Fruit fly (Drosophila melanogaster) whole organism, embryonic: ENCODE data around the gene Ir25a.

ENCODE experiments used
- Awh ChIP-seq: fragments of 200-800 bp; sonication (Bioruptor generic); IDR thresholded peaks from 2 replicates; pipeline ENCODE4, ENCODE4 v1.3.6; 2022; ENCODE audit warnings: missing biosample characterization, missing genetic modification characterization
- CG10431 ChIP-seq: fragments of 200-800 bp; sonication (Bioruptor generic); optimal IDR thresholded peaks from 3 replicates; lab custom pipeline; 2018; ENCODE audit warnings: missing biosample characterization, mild to moderate bottlenecking, missing genetic modification characterization
- CG10565 ChIP-seq: fragments of 200-800 bp; sonication (Bioruptor generic); optimal IDR thresholded peaks from 3 replicates; lab custom pipeline; 2016; ENCODE audit warnings: missing biosample characterization, mild to moderate bottlenecking, missing genetic modification characterization
- CG10959 ChIP-seq: fragments of 200-800 bp; sonication (Bioruptor generic); IDR thresholded peaks from 2 replicates; pipeline ENCODE4 v1.3.6; 2022; ENCODE audit warnings: missing biosample characterization, missing genetic modification characterization
- CG12104 ChIP-seq: fragments of 200-800 bp; sonication (Bioruptor generic); optimal IDR thresholded peaks from 3 replicates; lab custom pipeline; 2016; ENCODE audit warnings: missing biosample characterization, missing genetic modification characterization
- CG13296 ChIP-seq: fragments of 200-800 bp; sonication (Bioruptor generic); optimal IDR thresholded peaks from 3 replicates; lab custom pipeline; 2018; ENCODE audit warnings: missing biosample characterization, mild to moderate bottlenecking, missing genetic modification characterization
- CG14667 ChIP-seq: fragments of 200-800 bp; sonication (Bioruptor generic); IDR thresholded peaks from 2 replicates; pipeline ENCODE4 v1.3.6; 2022; ENCODE audit warnings: missing biosample characterization, missing genetic modification characterization
- CG18011 ChIP-seq: fragments of 200-800 bp; sonication (Bioruptor generic); optimal IDR thresholded peaks from 2 replicates; lab custom pipeline; 2017; ENCODE audit warnings: missing biosample characterization, missing genetic modification characterization, mild to moderate bottlenecking, moderate library complexity, missing genotype
- CG2712 ChIP-seq: fragments of 200-800 bp; optimal IDR thresholded peaks from 3 replicates; lab custom pipeline; 2019; ENCODE audit warnings: missing biosample characterization, mild to moderate bottlenecking, missing genetic modification characterization, moderate library complexity
- CG30403 ChIP-seq: fragments of 200-800 bp; sonication (Bioruptor generic); optimal IDR thresholded peaks from 3 replicates; lab custom pipeline; 2016; ENCODE audit warnings: missing biosample characterization, missing genetic modification characterization
- CG3163 ChIP-seq: fragments of 200-800 bp; sonication (Bioruptor generic); optimal IDR thresholded peaks from 3 replicates; lab custom pipeline; 2016; ENCODE audit warnings: missing biosample characterization, missing genetic modification characterization
- CG33557 ChIP-seq: fragments of 200-800 bp; sonication (Bioruptor generic); optimal IDR thresholded peaks from 2 replicates; lab custom pipeline; 2019; ENCODE audit warnings: missing biosample characterization, mild to moderate bottlenecking, missing genetic modification characterization, moderate library complexity
- CG4282 ChIP-seq: fragments of 200-800 bp; sonication (Bioruptor generic); optimal IDR thresholded peaks from 2 replicates; lab custom pipeline; 2016; ENCODE audit warnings: missing biosample characterization, missing genetic modification characterization
- CG4730 ChIP-seq: fragments of 200-800 bp; sonication (Bioruptor generic); IDR thresholded peaks from 2 replicates; pipeline ENCODE4 v1.3.6; 2022; ENCODE audit warnings: missing biosample characterization, missing genetic modification characterization
- CG5245 ChIP-seq: fragments of 200-800 bp; sonication (Bioruptor generic); optimal IDR thresholded peaks from 3 replicates; lab custom pipeline; 2016; ENCODE audit warnings: missing biosample characterization, missing genetic modification characterization
- CG6683 ChIP-seq: fragments of 200-800 bp; sonication (Bioruptor generic); optimal IDR thresholded peaks from 2 replicates; lab custom pipeline; 2017; ENCODE audit warnings: missing biosample characterization, mild to moderate bottlenecking, missing genetic modification characterization, missing genetic modification reagents
- CG7839 ChIP-seq: fragments of 200-800 bp; sonication (Bioruptor generic); optimal IDR thresholded peaks from 3 replicates; lab custom pipeline; 2018; ENCODE audit warnings: missing biosample characterization, mild to moderate bottlenecking, missing genetic modification characterization, moderate library complexity
- CG7928 ChIP-seq: fragments of 200-800 bp; sonication (Bioruptor generic); optimal IDR thresholded peaks from 2 replicates; lab custom pipeline; 2017; ENCODE audit warnings: missing biosample characterization, mild to moderate bottlenecking, missing genetic modification characterization
- CG8290 ChIP-seq, 3 experiments: fragments of 200-800 bp; sonication (Bioruptor generic); optimal IDR thresholded peaks; 2 replicates each; lab custom pipeline; 2016 to 2019; ENCODE audit warnings: missing biosample characterization in 3 of 3, missing genetic modification characterization in 3 of 3, mild to moderate bottlenecking in 2 of 3, moderate library complexity in 1 of 3
- CG8924 ChIP-seq: fragments of 200-800 bp; optimal IDR thresholded peaks from 3 replicates; lab custom pipeline; 2019; ENCODE audit warnings: missing biosample characterization, mild to moderate bottlenecking, missing genetic modification characterization, moderate library complexity
- CG8944 ChIP-seq: fragments of 200-800 bp; sonication (Bioruptor generic); optimal IDR thresholded peaks from 3 replicates; lab custom pipeline; 2016; ENCODE audit warnings: missing biosample characterization, missing genetic modification characterization
- CG9437 ChIP-seq: fragments of 200-800 bp; sonication (Bioruptor generic); optimal IDR thresholded peaks from 2 replicates; lab custom pipeline; 2018; ENCODE audit warnings: missing biosample characterization, mild to moderate bottlenecking, missing genetic modification characterization
- CG9817 ChIP-seq: fragments of 200-800 bp; sonication (Bioruptor generic); optimal IDR thresholded peaks from 2 replicates; lab custom pipeline; 2018; ENCODE audit warnings: missing biosample characterization, mild to moderate bottlenecking, missing genetic modification characterization, moderate library complexity
- CTCF ChIP-seq: fragments of 200-800 bp; sonication (Bioruptor generic); optimal IDR thresholded peaks from 2 replicates; lab custom pipeline; 2017; ENCODE audit warnings: missing biosample characterization, mild to moderate bottlenecking, missing genetic modification characterization, moderate library complexity
- CrebB ChIP-seq: fragments of 200-800 bp; sonication (Bioruptor generic); optimal IDR thresholded peaks from 3 replicates; lab custom pipeline; 2018; ENCODE audit warnings: missing biosample characterization, mild to moderate bottlenecking, missing genetic modification characterization
- D19A ChIP-seq: fragments of 200-800 bp; optimal IDR thresholded peaks from 3 replicates; lab custom pipeline; 2019; ENCODE audit warnings: missing biosample characterization, mild to moderate bottlenecking, missing genetic modification characterization, moderate library complexity
- ERR ChIP-seq: fragments of 200-800 bp; sonication (Bioruptor generic); optimal IDR thresholded peaks from 2 replicates; lab custom pipeline; 2016; ENCODE audit warnings: missing biosample characterization, missing genetic modification characterization
- Hey ChIP-seq: fragments of 200-800 bp; sonication (Bioruptor generic); optimal IDR thresholded peaks from 3 replicates; lab custom pipeline; 2018; ENCODE audit warnings: missing biosample characterization, mild to moderate bottlenecking, missing genetic modification characterization
- HmgZ ChIP-seq: fragments of 200-800 bp; sonication (Bioruptor generic); optimal IDR thresholded peaks from 2 replicates; lab custom pipeline; 2018; ENCODE audit warnings: missing biosample characterization, mild to moderate bottlenecking, missing genetic modification characterization
- Hr3 ChIP-seq: fragments of 200-800 bp; sonication (Bioruptor generic); optimal IDR thresholded peaks from 3 replicates; lab custom pipeline; 2016; ENCODE audit warnings: missing biosample characterization, missing genetic modification characterization
- Lim3 ChIP-seq: fragments of 200-800 bp; sonication (Bioruptor generic); IDR thresholded peaks from 2 replicates; pipeline ENCODE4 v1.3.6; 2022; ENCODE audit warnings: missing biosample characterization, missing genetic modification characterization
- MBD-R2 ChIP-seq: fragments of 200-800 bp; sonication (Bioruptor generic); IDR thresholded peaks from 2 replicates; pipeline ENCODE4 v1.3.6; 2022; ENCODE audit warnings: missing biosample characterization, missing genetic modification characterization
- Nf-YA ChIP-seq: fragments of 200-800 bp; sonication (Bioruptor generic); IDR thresholded peaks from 2 replicates; pipeline ENCODE4 v1.3.6; 2022; ENCODE audit warnings: missing biosample characterization, missing genetic modification characterization
- NfI ChIP-seq: fragments of 200-800 bp; sonication (Bioruptor generic); optimal IDR thresholded peaks from 3 replicates; lab custom pipeline; 2018; ENCODE audit warnings: missing biosample characterization, mild to moderate bottlenecking, missing genetic modification characterization, moderate library complexity
- Ravus ChIP-seq: fragments of 200-800 bp; sonication (Bioruptor generic); IDR thresholded peaks from 2 replicates; pipeline ENCODE4 v1.3.6; 2022; ENCODE audit warnings: missing biosample characterization, missing genetic modification characterization
- Stat92E ChIP-seq, 3 experiments: fragments of >200 bp in 2 of 3; fragments of 200-800 bp in 1 of 3; sonication (Bioruptor generic) in 1 of 3; optimal IDR thresholded peaks; 2 replicates each; lab custom pipeline; 2017 to 2019; ENCODE audit warnings: missing biosample characterization in 3 of 3, missing genetic modification characterization in 3 of 3, mild to moderate bottlenecking in 1 of 3, moderate library complexity in 1 of 3
- ash1 ChIP-seq: fragments of 200-800 bp; sonication (Bioruptor generic); optimal IDR thresholded peaks from 2 replicates; lab custom pipeline; 2018; ENCODE audit warnings: missing biosample characterization, mild to moderate bottlenecking, missing genetic modification characterization
- az2 ChIP-seq: fragments of 200-800 bp; sonication (Bioruptor generic); optimal IDR thresholded peaks from 3 replicates; lab custom pipeline; 2016; ENCODE audit warnings: missing biosample characterization, missing genetic modification characterization
- bab2 ChIP-seq: fragments of 200-800 bp; sonication (Bioruptor generic); optimal IDR thresholded peaks from 2 replicates; lab custom pipeline; 2016; ENCODE audit warnings: missing biosample characterization, missing genetic modification characterization
- bsh ChIP-seq, 2 experiments: fragments of 200-800 bp; sonication (Bioruptor generic); optimal IDR thresholded peaks; 2 replicates each; lab custom pipeline; 2017 to 2018; ENCODE audit warnings: mild to moderate bottlenecking in 2 of 2, missing biosample characterization in 2 of 2, missing genetic modification characterization in 2 of 2, moderate library complexity in 1 of 2
- danr ChIP-seq: fragments of 200-800 bp; sonication (Bioruptor generic); IDR thresholded peaks from 2 replicates; pipeline ENCODE4 v1.3.6; 2022; ENCODE audit warnings: missing biosample characterization, missing genetic modification characterization
- dpn ChIP-seq, 2 experiments: fragments of 200-800 bp; sonication (Bioruptor generic); optimal IDR thresholded peaks; 3 replicates each; lab custom pipeline; 2016; ENCODE audit warnings: missing biosample characterization in 2 of 2, missing genetic modification characterization in 2 of 2
- dysf ChIP-seq: fragments of 200-800 bp; sonication (Bioruptor generic); IDR thresholded peaks from 3 replicates; pipeline ENCODE4 v1.3.6; 2022; ENCODE audit warnings: missing biosample characterization, missing genetic modification characterization
- eve ChIP-seq, 2 experiments: fragments of >200 bp; optimal IDR thresholded peaks; 2 replicates each; lab custom pipeline; 2017; ENCODE audit warnings: missing biosample characterization in 2 of 2, missing genetic modification characterization in 2 of 2
- hbn ChIP-seq: fragments of 200-800 bp; sonication (Bioruptor generic); IDR thresholded peaks from 2 replicates; pipeline ENCODE4 v1.3.6; 2022; ENCODE audit warnings: missing biosample characterization, missing genetic modification characterization; ENCODE audit not compliant: partially characterized antibody
- kah ChIP-seq: fragments of 200-800 bp; sonication (Bioruptor generic); optimal IDR thresholded peaks from 2 replicates; lab custom pipeline; 2018; ENCODE audit warnings: missing biosample characterization, mild to moderate bottlenecking, missing genetic modification characterization
- scrt ChIP-seq: fragments of 200-800 bp; sonication (Bioruptor generic); optimal IDR thresholded peaks from 2 replicates; lab custom pipeline; 2018; ENCODE audit warnings: missing biosample characterization, mild to moderate bottlenecking, missing genetic modification characterization, moderate library complexity
- seq ChIP-seq: fragments of 200-800 bp; sonication (Bioruptor generic); IDR thresholded peaks from 2 replicates; pipeline ENCODE4 v1.3.6; 2022; ENCODE audit warnings: missing biosample characterization, missing genetic modification characterization
- sisA ChIP-seq: fragments of 200-800 bp; sonication (Bioruptor generic); IDR thresholded peaks from 2 replicates; pipeline ENCODE4 v1.3.6; 2022; ENCODE audit warnings: missing biosample characterization, missing genetic modification characterization
- slou ChIP-seq: fragments of 200-800 bp; sonication (Bioruptor generic); optimal IDR thresholded peaks from 3 replicates; lab custom pipeline; 2016; ENCODE audit warnings: missing biosample characterization, missing genetic modification characterization
- so ChIP-seq: fragments of 200-800 bp; sonication (Bioruptor generic); IDR thresholded peaks from 3 replicates; pipeline ENCODE4 v1.3.6; 2022; ENCODE audit warnings: missing biosample characterization, missing genetic modification characterization
- trh ChIP-seq: fragments of 200-800 bp; sonication (Bioruptor generic); optimal IDR thresholded peaks from 2 replicates; lab custom pipeline; 2016; ENCODE audit warnings: missing biosample characterization, missing genetic modification characterization

The Ir25a gene

DNA sequence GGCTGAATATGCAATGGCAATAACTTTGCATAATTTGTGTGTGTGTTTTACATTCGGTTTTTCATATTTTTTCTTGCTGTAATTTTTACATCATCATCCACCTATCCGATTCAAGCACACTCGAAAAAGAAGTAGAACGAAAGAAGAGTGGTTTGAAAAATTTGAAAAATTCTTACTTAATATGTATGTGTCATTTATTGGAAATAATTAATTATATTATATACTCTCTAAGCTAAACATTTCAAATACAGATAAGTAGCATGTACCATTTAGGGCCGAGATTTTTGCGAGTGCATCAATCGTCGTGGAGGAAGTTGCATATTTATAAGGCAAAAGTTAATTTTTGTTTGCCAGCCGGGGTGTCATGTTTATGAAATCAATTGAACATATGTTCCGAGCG, 29.0 kb downstream of the Ir25a start (continued):
- TF ChIP-seq Awh (0 out of 2 replicates have a peak, but pooled peaks have one; percentile 27), CG8924 (tag; lab: Kevin White, UChicago) (no peak), CG2712 (tag; lab: Kevin White, UChicago) (peak; percentile 13), CG10565 (no peak), D19A (tag; lab: Kevin White, UChicago) (no peak), CG8290 (GFP tag; optimal IDR thresholded peaks at IDR 0.05; lab: Kevin White, UChicago) (no peak), CG8290 (tag; optimal IDR thresholded peaks at IDR 0.05; lab: Kevin White, UChicago) (no peak), scrt (GFP tag; lab: Kevin White, UChicago) (no peak), kah (GFP tag; lab: Kevin White, UChicago) (no peak), CG5245 (GFP tag; lab: Kevin White, UChicago) (no peak), NfI (GFP tag; lab: Kevin White, UChicago) (peak; percentile 32), trh (GFP tag; lab: Kevin White, UChicago) (no peak), CG14667 (0 out of 2 replicates have a peak, but pooled peaks have one; percentile 9), Stat92E (GFP tag; optimal IDR thresholded peaks at IDR 0.05; lab: Kevin White, UChicago) (no peak), CG4282 (GFP tag; lab: Kevin White, UChicago) (no peak), az2 (GFP tag; lab: Kevin White, UChicago) (peak; percentile 19), seq (0 out of 2 replicates have a peak, but pooled peaks have one; percentile 27), CG13296 (GFP tag; lab: Kevin White, UChicago) (no peak), hbn (GFP tag; lab: Robert Waterston, UW) (no peak), CG10431 (no peak), CG12104 (GFP tag; lab: Kevin White, UChicago) (no peak), MBD-R2 (no peak), CG3163 (GFP tag; lab: Kevin White, UChicago) (no peak), CTCF (GFP tag; lab: Kevin White, UChicago) (no peak), ash1 (GFP tag; lab: Kevin White, UChicago) (no peak), dpn (GFP tag; optimal IDR thresholded peaks at IDR 0.05; lab: Kevin White, UChicago) (no peak), dysf (GFP tag; lab: Robert Waterston, UW) (peak; percentile 56; the same call in 2 of the 3 replicates), Ravus (GFP tag; lab: Robert Waterston, UW) (no peak), CG18011 (GFP tag; lab: Kevin White, UChicago) (no peak), CG4730 (GFP tag; lab: Robert Waterston, UW) (no peak), Nf-YA (GFP tag; lab: Robert Waterston, UW) (no peak), danr (GFP tag; lab: Robert Waterston, UW) (no peak), bab2 (no peak), bsh (GFP tag; optimal IDR thresholded peaks at IDR 0.05; lab: Kevin White, UChicago) (peak in 1 of 2 experiments; percentile 19), Lim3 (GFP tag; lab: Robert Waterston, UW) (no peak), CG10959 (GFP tag; lab: Robert Waterston, UW) (no peak), CG6683 (no peak), CG9817 (tag; lab: Kevin White, UChicago) (no peak), CG7928 (GFP tag; lab: Kevin White, UChicago) (no peak), ERR (GFP tag; lab: Kevin White, UChicago) (no peak), sisA (GFP tag; lab: Robert Waterston, UW) (peak; percentile 33; the same call in 1 of the 2 replicates), eve (GFP tag; optimal IDR thresholded peaks at IDR 0.05; lab: Kevin White, UChicago) (no peak), CrebB (tag; lab: Kevin White, UChicago) (no peak), CG30403 (GFP tag; lab: Kevin White, UChicago) (peak; percentile 14), CG33557 (GFP tag; lab: Kevin White, UChicago) (no peak), Hey (no peak), HmgZ (no peak), CG7839 (tag; lab: Kevin White, UChicago) (peak; percentile 44), so (GFP tag; lab: Robert Waterston, UW) (peak; percentile 66; the same call in 2 of the 3 replicates), Hr3 (no peak), slou (no peak), CG9437 (GFP tag; lab: Kevin White, UChicago) (no peak), CG8944 (GFP tag; lab: Kevin White, UChicago) (no peak)
